Fruit fly (Drosophila melanogaster) whole organism, pupa: ENCODE data around the gene Nos.
A peak's percentile ranks its signal among the peaks of the same experiment; 100 is the strongest.

Experiments used
- CG14655 ChIP-seq: fragments of 200-800 bp; sonication (Bioruptor generic); optimal IDR thresholded peaks from 3 replicates; lab custom pipeline; 2017; ENCODE audit warnings: mild to moderate bottlenecking, missing biosample characterization, missing genetic modification reagents, missing genetic modification characterization
- EcR ChIP-seq: fragments of 200-800 bp; sonication (Bioruptor generic); optimal IDR thresholded peaks from 3 replicates; lab custom pipeline; 2019; ENCODE audit warnings: missing biosample characterization, missing genetic modification characterization, mild to moderate bottlenecking, moderate library complexity, missing genetic modification reagents

dm6 chr2L:10756049-10756448 is 81.3 kb downstream of the Nos start, which contains the start of gene CG17124:
- no peak for TF ChIP-seq CG14655 (GFP tag; lab: Kevin White, UChicago)
- peak; percentile 30 for TF ChIP-seq EcR
